Fruit fly (Drosophila melanogaster): ENCODE results near the gene Cyp308a1.

- TF ChIP-seq CTCF (optimal IDR thresholded peaks at IDR 0.05), result no peak
- no peak for TF ChIP-seq CG8478 (optimal IDR thresholded peaks at IDR 0.05)
Measured at dm6 chrX:18678876-18679275, 30.8 kb upstream of the Cyp308a1 start.

All from S2 (cell line).